Fruit fly (Drosophila melanogaster): ENCODE measurements around the gene Srlp.
A peak's percentile ranks its signal among the peaks of the same experiment; 100 is the strongest.

The Srlp gene

DNA sequence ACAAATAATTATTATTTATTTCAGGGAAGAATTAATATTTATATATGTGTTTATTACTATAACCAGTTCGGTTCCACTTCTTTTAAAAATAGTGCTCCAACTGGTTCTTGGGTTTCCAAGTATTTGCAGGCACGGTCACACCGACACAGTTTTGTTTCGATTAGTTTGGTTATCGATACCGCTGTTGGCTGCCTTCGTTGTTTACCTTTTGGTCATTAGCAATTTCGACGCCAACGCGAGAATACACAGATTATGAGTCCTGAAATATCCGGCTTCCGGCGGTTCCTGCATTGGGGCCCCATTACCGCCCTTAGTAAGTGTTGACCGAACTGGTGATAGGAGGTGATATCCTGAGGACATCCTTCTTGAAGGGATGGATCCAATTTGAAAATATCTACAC lies 25.7 kb upstream of the Srlp start, which contains the start of gene CG5196 (continued):
- TF ChIP-seq CG30403 (GFP tag; optimal IDR thresholded peaks at IDR 0.05) (no peak), Fer3 (tag; optimal IDR thresholded peaks at IDR 0.05) (peak; percentile 13), CG7745 (tag; optimal IDR thresholded peaks at IDR 0.05) (no peak), Hsf (GFP tag; optimal IDR thresholded peaks at IDR 0.05) (no peak), ara (GFP tag; IDR thresholded peaks at IDR 0.05) (no peak), CG6791 (GFP tag; IDR thresholded peaks at IDR 0.05; ENCODE audit: partially characterized antibody) (peak; percentile 79), Trl (optimal IDR thresholded peaks at IDR 0.05) (no peak), Trl (GFP tag; optimal IDR thresholded peaks at IDR 0.05) (no peak), CG15479 (GFP tag; optimal IDR thresholded peaks at IDR 0.05) (no peak), esg (GFP tag; conservative IDR thresholded peaks at IDR 0.05) (no peak), CG5953 (GFP tag; IDR thresholded peaks at IDR 0.05) (no peak), CG13894 (tag; optimal IDR thresholded peaks at IDR 0.05) (peak; percentile 51), exex (tag; optimal IDR thresholded peaks at IDR 0.05) (peak; percentile 64), Dip2 (GFP tag; IDR thresholded peaks at IDR 0.05) (no peak), ttk (GFP tag; IDR thresholded peaks at IDR 0.05) (no peak), phol (tag; optimal IDR thresholded peaks at IDR 0.05) (no peak), CG12236 (GFP tag; optimal IDR thresholded peaks at IDR 0.05) (no peak), CG11085 (GFP tag; IDR thresholded peaks at IDR 0.05) (no peak), Ptx1 (GFP tag; IDR thresholded peaks at IDR 0.05) (no peak), CHES-1-like (GFP tag; optimal IDR thresholded peaks at IDR 0.05) (peak; percentile 40), ssp (GFP tag; IDR thresholded peaks at IDR 0.05) (no peak), dimm (GFP tag; IDR thresholded peaks at IDR 0.05) (no peak), MBD-R2 (GFP tag; IDR thresholded peaks at IDR 0.05) (peak; percentile 95), CG34224 (GFP tag; IDR thresholded peaks at IDR 0.05; ENCODE audit: partially characterized antibody) (peak; percentile 81), CG16815 (GFP tag; optimal IDR thresholded peaks at IDR 0.05) (no peak), bcd (GFP tag; optimal IDR thresholded peaks at IDR 0.05) (no peak), CG10274 (GFP tag; optimal IDR thresholded peaks at IDR 0.05) (no peak), CG14965 (GFP tag; optimal IDR thresholded peaks at IDR 0.05; ENCODE audit: borderline replicate concordance) (no peak), klu (GFP tag; IDR thresholded peaks at IDR 0.05) (no peak), CG4854 (GFP tag; optimal IDR thresholded peaks at IDR 0.05) (no peak), CG3726 (GFP tag; IDR thresholded peaks at IDR 0.05) (no peak; the same call in 2 of the 3 replicates), CG13123 (GFP tag; optimal IDR thresholded peaks at IDR 0.05) (no peak), Fer2 (tag; optimal IDR thresholded peaks at IDR 0.05) (no peak), CG17186 (GFP tag; optimal IDR thresholded peaks at IDR 0.05) (peak; percentile 49), CG10431 (GFP tag; optimal IDR thresholded peaks at IDR 0.05) (no peak), CG1233 (GFP tag; optimal IDR thresholded peaks at IDR 0.05) (no peak), run (tag; optimal IDR thresholded peaks at IDR 0.05) (no peak), CG7963 (GFP tag; IDR thresholded peaks at IDR 0.05; ENCODE audit: partially characterized antibody) (peak; percentile 55; the same call in 2 of the 3 replicates), amos (GFP tag; IDR thresholded peaks at IDR 0.05; ENCODE audit: partially characterized antibody) (peak; percentile 76), CG7987 (GFP tag; optimal IDR thresholded peaks at IDR 0.05) (peak; percentile 25), Chrac-16 (GFP tag; optimal IDR thresholded peaks at IDR 0.05) (no peak), CG4707 (GFP tag; optimal IDR thresholded peaks at IDR 0.05) (no peak), crc (GFP tag; optimal IDR thresholded peaks at IDR 0.05) (no peak), grau (tag; optimal IDR thresholded peaks at IDR 0.05) (peak; percentile 31), CG10267 (tag; optimal IDR thresholded peaks at IDR 0.05) (peak; percentile 62), sna (GFP tag; IDR thresholded peaks at IDR 0.05; ENCODE audit: partially characterized antibody) (peak; percentile 60), CG6689 (GFP tag; IDR thresholded peaks at IDR 0.05) (no peak), CG9727 (GFP tag; optimal IDR thresholded peaks at IDR 0.05) (no peak), HmgZ (tag; optimal IDR thresholded peaks at IDR 0.05) (peak; percentile 81), Atf6 (GFP tag; IDR thresholded peaks at IDR 0.05) (no peak), rib (GFP tag; IDR thresholded peaks at IDR 0.05) (no peak), Dip3 (GFP tag; optimal IDR thresholded peaks at IDR 0.05) (no peak)
